Fruit fly (Drosophila melanogaster): ENCODE data around the gene Zdhhc8.

Gene Zdhhc8

dm6 chrX:9399810-9400209, 43.8 kb upstream of the Zdhhc8 start (continued):
- TF ChIP-seq esn (GFP tag; optimal IDR thresholded peaks at IDR 0.05) (no peak), CG6854 (GFP tag; optimal IDR thresholded peaks at IDR 0.05) (no peak), fd59A (GFP tag; optimal IDR thresholded peaks at IDR 0.05) (peak; percentile 27), Eip75B (GFP tag; optimal IDR thresholded peaks at IDR 0.05) (peak; percentile 15), CG10669 (GFP tag; optimal IDR thresholded peaks at IDR 0.05) (peak; percentile 59), topi (GFP tag; optimal IDR thresholded peaks at IDR 0.05) (peak; percentile 23), Hr4 (GFP tag; optimal IDR thresholded peaks at IDR 0.05) (peak; percentile 51), CG6276 (GFP tag; optimal IDR thresholded peaks at IDR 0.05) (peak; percentile 37), lz (GFP tag; optimal IDR thresholded peaks at IDR 0.05) (peak; percentile 16), Ets96B (tag; optimal IDR thresholded peaks at IDR 0.05) (peak; percentile 48), CG6792 (GFP tag; optimal IDR thresholded peaks at IDR 0.05) (peak; percentile 4), Sox14 (GFP tag; optimal IDR thresholded peaks at IDR 0.05) (peak; percentile 21), CG8632 (GFP tag; optimal IDR thresholded peaks at IDR 0.05) (peak; percentile 22), net (GFP tag; optimal IDR thresholded peaks at IDR 0.05) (peak; percentile 15), Hr38 (GFP tag; optimal IDR thresholded peaks at IDR 0.05) (no peak), Eip78C (GFP tag) (peak; percentile 82)

dm6 chrX:9394880-9395279, 38.9 kb upstream of the Zdhhc8 start:
- no peak for TF ChIP-seq CG34406 (GFP tag; optimal IDR thresholded peaks at IDR 0.05)
- no peak for TF ChIP-seq lz (GFP tag; optimal IDR thresholded peaks at IDR 0.05)
- TF ChIP-seq CG16779 (tag; optimal IDR thresholded peaks at IDR 0.05): no peak
- no peak for TF ChIP-seq Ets96B (tag; optimal IDR thresholded peaks at IDR 0.05)
- no peak for TF ChIP-seq CG10631 (GFP tag; optimal IDR thresholded peaks at IDR 0.05)
- no peak for TF ChIP-seq Hr4 (GFP tag; optimal IDR thresholded peaks at IDR 0.05)

- no peak for TF ChIP-seq CG3919 (GFP tag; optimal IDR thresholded peaks at IDR 0.05)
- TF ChIP-seq fkh (GFP tag; optimal IDR thresholded peaks at IDR 0.05): no peak
- TF ChIP-seq ss (GFP tag; optimal IDR thresholded peaks at IDR 0.05): no peak
- TF ChIP-seq CG4318 (GFP tag; optimal IDR thresholded peaks at IDR 0.05): no peak
- TF ChIP-seq CG11762 (GFP tag; optimal IDR thresholded peaks at IDR 0.05; ENCODE audit: insufficient read depth): no peak
- no peak for TF ChIP-seq CG11294 (GFP tag; IDR thresholded peaks at IDR 0.05)
- no peak for TF ChIP-seq acj6 (GFP tag; optimal IDR thresholded peaks at IDR 0.05)
These were observed 38.3 kb upstream of the Zdhhc8 start for dm6 chrX:9394358-9394757.

- TF ChIP-seq OdsH (GFP tag; optimal IDR thresholded peaks at IDR 0.05) (peak; percentile 1), CG6792 (GFP tag; optimal IDR thresholded peaks at IDR 0.05) (no peak), Blimp-1 (GFP tag; optimal IDR thresholded peaks at IDR 0.05) (no peak), fd59A (GFP tag; optimal IDR thresholded peaks at IDR 0.05) (no peak), acj6 (GFP tag; optimal IDR thresholded peaks at IDR 0.05) (no peak), CG11762 (GFP tag; optimal IDR thresholded peaks at IDR 0.05; ENCODE audit: insufficient read depth) (no peak), CG6808 (GFP tag; optimal IDR thresholded peaks at IDR 0.05) (no peak), vri (GFP tag; optimal IDR thresholded peaks at IDR 0.05) (no peak), Sox14 (GFP tag; optimal IDR thresholded peaks at IDR 0.05) (no peak), Hr39 (GFP tag; optimal IDR thresholded peaks at IDR 0.05) (no peak), Gug (GFP tag; IDR thresholded peaks at IDR 0.05) (no peak), CG8119 (GFP tag; IDR thresholded peaks at IDR 0.05) (peak; percentile 29; the same call in 1 of the 3 replicates), CG6276 (GFP tag; optimal IDR thresholded peaks at IDR 0.05) (no peak), Met (GFP tag; optimal IDR thresholded peaks at IDR 0.05) (no peak), CG16779 (tag; optimal IDR thresholded peaks at IDR 0.05) (no peak), spab (GFP tag; optimal IDR thresholded peaks at IDR 0.05) (no peak), CG3919 (GFP tag; optimal IDR thresholded peaks at IDR 0.05) (no peak), fd85E (GFP tag; optimal IDR thresholded peaks at IDR 0.05) (no peak), CG4318 (GFP tag; optimal IDR thresholded peaks at IDR 0.05) (no peak), Sox102F (GFP tag; optimal IDR thresholded peaks at IDR 0.05) (no peak), CG10631 (GFP tag; optimal IDR thresholded peaks at IDR 0.05) (no peak), dsx (GFP tag; optimal IDR thresholded peaks at IDR 0.05; ENCODE audit: poor library complexity, severe bottlenecking) (no peak), Hr4 (GFP tag; optimal IDR thresholded peaks at IDR 0.05) (peak; percentile 11), pdm3 (GFP tag; optimal IDR thresholded peaks at IDR 0.05) (no peak), CG7368 (GFP tag; optimal IDR thresholded peaks at IDR 0.05) (no peak), Lpt (GFP tag; optimal IDR thresholded peaks at IDR 0.05) (peak; percentile 10), Eip75B (GFP tag; optimal IDR thresholded peaks at IDR 0.05) (no peak), lz (GFP tag; optimal IDR thresholded peaks at IDR 0.05) (no peak), Eip78C (GFP tag) (peak; percentile 79), eg (GFP tag; IDR thresholded peaks at IDR 0.05) (no peak), fkh (GFP tag; optimal IDR thresholded peaks at IDR 0.05) (peak; percentile 58), net (GFP tag; optimal IDR thresholded peaks at IDR 0.05) (no peak)
These were observed 633 bp downstream of the Zdhhc8 start for dm6 chrX:9355193-9355995.

Measured in whole organism, prepupa.